Worm (Caenorhabditis elegans) whole organism, early embryonic: ENCODE measurements around the gene nas-3.
"Not testable (repeated sequence)": the region's sequence is repeated elsewhere in the genome, so short reads cannot be mapped to it uniquely, and the experiment has no call there.

Experiments
- B0310.2 ChIP-seq: sonication (generic microtip); optimal IDR thresholded peaks from 2 replicates; lab custom pipeline; 2016; ENCODE audit warnings: mild to moderate bottlenecking, missing genetic modification characterization, missing compliant biosample characterization
- F13C5.2 ChIP-seq: sonication (generic microtip); optimal IDR thresholded peaks from 2 replicates; lab custom pipeline; 2017; ENCODE audit warnings: mild to moderate bottlenecking, missing genetic modification characterization, inconsistent platforms, missing compliant biosample characterization
- ama-1 ChIP-seq: fragments of 150-350 bp; optimal IDR thresholded peaks from 2 replicates; lab custom pipeline; 2014
- ceh-13 ChIP-seq: fragments of 200-800 bp; sonication (Bioruptor generic); optimal IDR thresholded peaks from 2 replicates; lab custom pipeline; 2018; ENCODE audit warnings: mild to moderate bottlenecking, missing genetic modification characterization, missing compliant biosample characterization
- ceh-36 ChIP-seq: sonication (generic microtip); optimal IDR thresholded peaks from 2 replicates; lab custom pipeline; 2016; ENCODE audit warnings: missing genetic modification characterization, inconsistent platforms, missing compliant biosample characterization
- ets-7 ChIP-seq: sonication (generic microtip); optimal IDR thresholded peaks from 2 replicates; lab custom pipeline; 2016; ENCODE audit warnings: missing genotype, missing genetic modification characterization, missing compliant biosample characterization
- flt-1 ChIP-seq: fragments of 200-800 bp; sonication (Bioruptor generic); IDR thresholded peaks from 2 replicates; pipeline ENCODE4 v1.3.6; 2022; ENCODE audit warnings: missing genetic modification characterization, missing compliant biosample characterization
- hmbx-1 ChIP-seq: sonication (generic microtip); optimal IDR thresholded peaks from 2 replicates; lab custom pipeline; 2016; ENCODE audit warnings: mild to moderate bottlenecking, missing genetic modification characterization, missing compliant biosample characterization
- pes-1 ChIP-seq: fragments of 200-800 bp; sonication (Bioruptor generic); IDR thresholded peaks from 2 replicates; pipeline ENCODE4 v1.3.6; 2022; ENCODE audit warnings: missing genetic modification reagents, missing genetic modification characterization, missing compliant biosample characterization
- scrt-1 ChIP-seq: fragments of 200-800 bp; sonication (Bioruptor generic); IDR thresholded peaks from 2 replicates; pipeline ENCODE4 v1.3.6; 2022; ENCODE audit warnings: missing genetic modification characterization, missing compliant biosample characterization
- tbx-11 ChIP-seq: fragments of 200-800 bp; sonication (Bioruptor generic); IDR thresholded peaks from 2 replicates; pipeline ENCODE4 v1.3.6; 2022; ENCODE audit warnings: missing genetic modification characterization, missing compliant biosample characterization
- tbx-37 ChIP-seq: fragments of 200-800 bp; sonication (Bioruptor generic); conservative IDR thresholded peaks from 2 replicates; pipeline ENCODE4 v1.3.6; 2022; ENCODE audit warnings: missing genetic modification reagents, missing genetic modification characterization, missing compliant biosample characterization
- tra-4 ChIP-seq: sonication (generic microtip); optimal IDR thresholded peaks from 2 replicates; lab custom pipeline; 2017; ENCODE audit warnings: missing genetic modification characterization, missing compliant biosample characterization

ce11 chrV:9439315-9440002 lies 38.5 kb upstream of the nas-3 start, which contains the start of gene Y54B9A.1:
- TF ChIP-seq hmbx-1 (tag; lab: Kevin White, UChicago); ceh-36 (tag; lab: Kevin White, UChicago); ama-1; ceh-13; tra-4 (tag; lab: Kevin White, UChicago); tbx-37 (GFP tag; lab: Robert Waterston, UW); F13C5.2 (tag; lab: Kevin White, UChicago); flt-1 (GFP tag; lab: Robert Waterston, UW); scrt-1 (GFP tag; lab: Robert Waterston, UW); ets-7 (tag; lab: Kevin White, UChicago); B0310.2 (tag; lab: Kevin White, UChicago); pes-1 (GFP tag; lab: Robert Waterston, UW): not testable (repeated sequence)
- 0 out of 2 replicates have a peak, but pooled peaks have one; percentile 42 for TF ChIP-seq tbx-11 (GFP tag; lab: Robert Waterston, UW)
